Worm (Caenorhabditis elegans) whole organism, late embryonic: ENCODE data around the gene F21C10.7.

ENCODE experiments used
- F13H6.1 ChIP-seq: sonication (generic microtip); optimal IDR thresholded peaks from 2 replicates; lab custom pipeline; 2016; ENCODE audit warnings: missing genetic modification characterization, missing compliant biosample characterization
- K09A11.1 ChIP-seq: sonication (generic microtip); optimal IDR thresholded peaks from 2 replicates; lab custom pipeline; 2017; ENCODE audit warnings: antibody characterized with exemption, mild to moderate bottlenecking, missing genetic modification characterization, missing compliant biosample characterization; ENCODE audit not compliant: insufficient read depth
- T23F11.4 ChIP-seq: fragments of 200-800 bp; sonication (Bioruptor generic); optimal IDR thresholded peaks from 2 replicates; lab custom pipeline; 2018; ENCODE audit warnings: mild to moderate bottlenecking, missing genetic modification characterization, missing compliant biosample characterization
- Y22D7AL.16 ChIP-seq: sonication (generic microtip); optimal IDR thresholded peaks from 2 replicates; lab custom pipeline; 2016; ENCODE audit warnings: missing genetic modification characterization, missing compliant biosample characterization
- ahr-1 ChIP-seq: sonication (generic microtip); optimal IDR thresholded peaks from 2 replicates; lab custom pipeline; 2016; ENCODE audit warnings: missing genetic modification characterization, missing compliant biosample characterization
- ceh-18 ChIP-seq: sonication (generic microtip); optimal IDR thresholded peaks from 2 replicates; lab custom pipeline; 2016; ENCODE audit warnings: missing genetic modification characterization, missing compliant biosample characterization
- ceh-19 ChIP-seq: fragments of 200-800 bp; sonication (Bioruptor generic); optimal IDR thresholded peaks from 2 replicates; lab custom pipeline; 2018; ENCODE audit warnings: mild to moderate bottlenecking, missing genetic modification characterization, missing compliant biosample characterization
- ceh-30 ChIP-seq: fragments of 150-350 bp; optimal IDR thresholded peaks from 2 replicates; lab custom pipeline; 2014; ENCODE audit warnings: missing biosample characterization, missing genetic modification characterization
- ceh-31 ChIP-seq: sonication (generic microtip); optimal IDR thresholded peaks from 2 replicates; lab custom pipeline; 2016; ENCODE audit warnings: missing genetic modification characterization, missing compliant biosample characterization
- ceh-48 ChIP-seq: sonication (generic microtip); optimal IDR thresholded peaks from 2 replicates; lab custom pipeline; 2016; ENCODE audit warnings: missing genetic modification characterization, inconsistent platforms, missing compliant biosample characterization
- ceh-9 ChIP-seq: sonication (generic microtip); optimal IDR thresholded peaks from 2 replicates; lab custom pipeline; 2016; ENCODE audit warnings: mild to moderate bottlenecking, missing genetic modification characterization, inconsistent platforms, missing compliant biosample characterization
- che-1 ChIP-seq: sonication (generic microtip); optimal IDR thresholded peaks from 2 replicates; lab custom pipeline; 2016; ENCODE audit warnings: mild to moderate bottlenecking, missing genetic modification characterization, missing compliant biosample characterization
- dmd-4 ChIP-seq: sonication (generic microtip); optimal IDR thresholded peaks from 2 replicates; lab custom pipeline; 2016; ENCODE audit warnings: borderline replicate concordance, missing genetic modification characterization, missing compliant biosample characterization
- dve-1 ChIP-seq: sonication (generic microtip); optimal IDR thresholded peaks from 2 replicates; lab custom pipeline; 2017; ENCODE audit warnings: antibody characterized with exemption, mild to moderate bottlenecking, missing genetic modification characterization, missing compliant biosample characterization
- elt-4 ChIP-seq: sonication (generic microtip); optimal IDR thresholded peaks from 2 replicates; lab custom pipeline; 2016; ENCODE audit warnings: missing genetic modification characterization, missing compliant biosample characterization
- ets-4 ChIP-seq: sonication (generic microtip); optimal IDR thresholded peaks from 2 replicates; lab custom pipeline; 2016; ENCODE audit warnings: missing genetic modification characterization, missing compliant biosample characterization
- eyg-1 ChIP-seq: sonication (generic microtip); optimal IDR thresholded peaks from 2 replicates; lab custom pipeline; 2016; ENCODE audit warnings: missing genotype, missing genetic modification characterization, missing compliant biosample characterization
- fax-1 ChIP-seq: sonication (generic microtip); optimal IDR thresholded peaks from 2 replicates; lab custom pipeline; 2016; ENCODE audit warnings: missing genotype, missing genetic modification characterization, missing compliant biosample characterization
- fkh-6 ChIP-seq: sonication (generic microtip); optimal IDR thresholded peaks from 2 replicates; lab custom pipeline; 2016; ENCODE audit warnings: missing genetic modification characterization, missing compliant biosample characterization
- gmeb-2 ChIP-seq: sonication (generic microtip); optimal IDR thresholded peaks from 2 replicates; lab custom pipeline; 2016; ENCODE audit warnings: missing genetic modification characterization, inconsistent platforms, missing compliant biosample characterization
- hlh-13 ChIP-seq: fragments of 200-800 bp; sonication (Bioruptor generic); optimal IDR thresholded peaks from 2 replicates; lab custom pipeline; 2018; ENCODE audit warnings: mild to moderate bottlenecking, missing genetic modification characterization, missing compliant biosample characterization
- hlh-15 ChIP-seq: sonication (generic microtip); optimal IDR thresholded peaks from 2 replicates; lab custom pipeline; 2016; ENCODE audit warnings: missing genetic modification characterization, missing compliant biosample characterization
- hlh-30 ChIP-seq: sonication (generic microtip); optimal IDR thresholded peaks from 2 replicates; lab custom pipeline; 2017; ENCODE audit warnings: antibody characterized with exemption, missing genetic modification characterization, missing compliant biosample characterization; ENCODE audit not compliant: insufficient read depth
- hlh-6 ChIP-seq: sonication (generic microtip); optimal IDR thresholded peaks from 2 replicates; lab custom pipeline; 2016; ENCODE audit warnings: missing genotype, missing genetic modification characterization, missing compliant biosample characterization
- nfya-1 ChIP-seq: sonication (generic microtip); optimal IDR thresholded peaks from 2 replicates; lab custom pipeline; 2017; ENCODE audit warnings: missing genetic modification characterization, mild to moderate bottlenecking, missing compliant biosample characterization, antibody characterized with exemption, moderate library complexity
- pha-2 ChIP-seq: sonication (generic microtip); optimal IDR thresholded peaks from 2 replicates; lab custom pipeline; 2017; ENCODE audit warnings: mild to moderate bottlenecking, missing genetic modification characterization, missing compliant biosample characterization
- pha-4 ChIP-seq: fragments of 150-350 bp; optimal IDR thresholded peaks from 2 replicates; lab custom pipeline; 2018; ENCODE audit warnings: missing biosample characterization, missing genetic modification reagents, missing genetic modification characterization
- pqm-1 ChIP-seq: sonication (generic microtip); optimal IDR thresholded peaks from 2 replicates; lab custom pipeline; 2016; ENCODE audit warnings: missing genetic modification characterization, missing compliant biosample characterization
- ref-2 ChIP-seq: sonication (generic microtip); optimal IDR thresholded peaks from 2 replicates; lab custom pipeline; 2016; ENCODE audit warnings: missing genetic modification characterization, missing compliant biosample characterization
- sdc-2 ChIP-seq: sonication (generic microtip); optimal IDR thresholded peaks from 2 replicates; lab custom pipeline; 2016; ENCODE audit warnings: missing genotype, missing genetic modification characterization, missing compliant biosample characterization
- sox-2 ChIP-seq: fragments of 200-800 bp; sonication (Bioruptor generic); IDR thresholded peaks from 2 replicates; pipeline ENCODE4 v1.3.6; 2022; ENCODE audit warnings: missing genetic modification reagents, missing genetic modification characterization, missing compliant biosample characterization
- syd-9 ChIP-seq: sonication (generic microtip); optimal IDR thresholded peaks from 2 replicates; lab custom pipeline; 2016; ENCODE audit warnings: mild to moderate bottlenecking, missing genetic modification characterization, moderate library complexity, missing compliant biosample characterization
- tbx-2 ChIP-seq: sonication (generic microtip); optimal IDR thresholded peaks from 2 replicates; lab custom pipeline; 2016; ENCODE audit warnings: missing genetic modification characterization, missing compliant biosample characterization
- unc-3 ChIP-seq, 2 experiments: fragments of 200-800 bp in 1 of 2; sonication (Bioruptor generic) in 1 of 2; sonication (generic microtip) in 1 of 2; conservative IDR thresholded peaks in 1 of 2; optimal IDR thresholded peaks in 1 of 2; 2 replicates each; pipeline versions ENCODE4 v1.3.6 to Lab custom; 2016 to 2022; ENCODE audit warnings: missing compliant biosample characterization in 2 of 2, missing genetic modification characterization in 2 of 2, missing genetic modification reagents in 1 of 2
- unc-42 ChIP-seq: sonication (generic microtip); optimal IDR thresholded peaks from 2 replicates; lab custom pipeline; 2016; ENCODE audit warnings: missing genotype, missing genetic modification characterization, missing compliant biosample characterization
- unc-55 ChIP-seq: sonication (generic microtip); optimal IDR thresholded peaks from 2 replicates; lab custom pipeline; 2017; ENCODE audit warnings: missing biosample characterization, missing genetic modification reagents, missing genetic modification characterization
- unc-86 ChIP-seq: sonication (generic microtip); optimal IDR thresholded peaks from 2 replicates; lab custom pipeline; 2016; ENCODE audit warnings: missing genetic modification characterization, missing compliant biosample characterization
- ztf-16 ChIP-seq: sonication (generic microtip); optimal IDR thresholded peaks from 2 replicates; lab custom pipeline; 2017; ENCODE audit warnings: missing genetic modification characterization, missing compliant biosample characterization

F21C10.7 gene

ce11 chrV:9152339-9152738, 39.8 kb downstream of the F21C10.7 start:
- no peak for TF ChIP-seq pqm-1 (tag; lab: Kevin White, UChicago)
- no peak for TF ChIP-seq dmd-4 (tag; lab: Kevin White, UChicago)
- TF ChIP-seq pha-4 (tag; lab: Kevin White, UChicago), result no peak
- TF ChIP-seq fkh-6 (tag; lab: Kevin White, UChicago), result no peak
- no peak for TF ChIP-seq unc-42 (tag; lab: Kevin White, UChicago)
- no peak for TF ChIP-seq ztf-16
- TF ChIP-seq ceh-9 (tag; lab: Kevin White, UChicago), result no peak
- TF ChIP-seq ceh-48 (tag; lab: Kevin White, UChicago), result no peak
- TF ChIP-seq T23F11.4 (GFP tag; lab: Kevin White, UChicago), result no peak
- TF ChIP-seq fax-1 (tag; lab: Kevin White, UChicago), result no peak
- no peak for TF ChIP-seq K09A11.1 (tag; lab: Kevin White, UChicago)
- TF ChIP-seq nfya-1, result no peak
- no peak for TF ChIP-seq dve-1
- TF ChIP-seq che-1 (tag; lab: Kevin White, UChicago), result no peak
- TF ChIP-seq hlh-13 (GFP tag; lab: Kevin White, UChicago), result no peak
- no peak for TF ChIP-seq gmeb-2 (tag; lab: Kevin White, UChicago)
- no peak for TF ChIP-seq ahr-1 (tag; lab: Kevin White, UChicago)
- no peak for TF ChIP-seq hlh-30
- no peak for TF ChIP-seq pha-2 (tag; lab: Kevin White, UChicago)
- TF ChIP-seq ceh-30 (tag; lab: Kevin White, UChicago), result no peak

ce11 chrV:9154772-9155171, 42.2 kb downstream of the F21C10.7 start, which contains the start of gene B0222.5:
Gene B0222.5 (minus strand): TSS chrV:9154872.
- TF ChIP-seq hlh-15 (tag; lab: Kevin White, UChicago), result no peak
- TF ChIP-seq ceh-18, result no peak
- no peak for TF ChIP-seq ets-4 (tag; lab: Kevin White, UChicago)
- no peak for TF ChIP-seq unc-55 (GFP tag; lab: Kevin White, UChicago)
- TF ChIP-seq Y22D7AL.16 (tag; lab: Kevin White, UChicago), result no peak
- no peak for TF ChIP-seq che-1 (tag; lab: Kevin White, UChicago)
- no peak for TF ChIP-seq hlh-6 (tag; lab: Kevin White, UChicago)
- TF ChIP-seq ceh-30 (tag; lab: Kevin White, UChicago), result no peak
- TF ChIP-seq elt-4, result no peak
- no peak for TF ChIP-seq ref-2 (tag; lab: Kevin White, UChicago)
- TF ChIP-seq hlh-13 (GFP tag; lab: Kevin White, UChicago), result no peak
- TF ChIP-seq eyg-1 (tag; lab: Kevin White, UChicago), result no peak
- TF ChIP-seq tbx-2 (tag; lab: Kevin White, UChicago), result no peak
- TF ChIP-seq ceh-31, result no peak
- TF ChIP-seq unc-86 (tag; lab: Kevin White, UChicago), result no peak
- TF ChIP-seq hlh-30, result no peak
- TF ChIP-seq sdc-2 (tag; lab: Kevin White, UChicago), result no peak
- no peak for TF ChIP-seq F13H6.1 (tag; lab: Kevin White, UChicago)
- TF ChIP-seq, all 69 proteins: peak for 0

- TF ChIP-seq unc-3 (GFP tag; conservative IDR thresholded peaks at IDR 0.05; lab: Robert Waterston, UW) (no peak), unc-3 (tag; optimal IDR thresholded peaks at IDR 0.05; lab: Kevin White, UChicago) (no peak), pha-4 (tag; lab: Kevin White, UChicago) (no peak), syd-9 (tag; lab: Kevin White, UChicago) (no peak), ceh-9 (tag; lab: Kevin White, UChicago) (no peak)
These were observed 43.0 kb downstream of the F21C10.7 start for ce11 chrV:9155616-9156015.

- TF ChIP-seq ceh-19 (GFP tag; lab: Kevin White, UChicago), result no peak
- TF ChIP-seq tbx-2 (tag; lab: Kevin White, UChicago), result no peak
- TF ChIP-seq sox-2 (GFP tag; lab: Robert Waterston, UW), result no peak
- no peak for TF ChIP-seq gmeb-2 (tag; lab: Kevin White, UChicago)
These were observed 44.1 kb downstream of the F21C10.7 start, which contains the start of gene B0222.15 for ce11 chrV:9156679-9157078. Gene B0222.15 (minus strand): TSS chrV:9156779.
